Fruit fly (Drosophila melanogaster) whole organism, embryonic: ENCODE results near the gene CG3632.
A peak's percentile ranks its signal among the peaks of the same experiment; 100 is the strongest.

ENCODE experiments used
- CG10147 ChIP-seq: fragments of 200-800 bp; sonication (Bioruptor generic); optimal IDR thresholded peaks from 2 replicates; lab custom pipeline; 2019; ENCODE audit warnings: missing biosample characterization, mild to moderate bottlenecking, missing genetic modification characterization, moderate library complexity
- CG13624 ChIP-seq: fragments of 200-800 bp; sonication (Bioruptor generic); optimal IDR thresholded peaks from 2 replicates; lab custom pipeline; 2016; ENCODE audit warnings: missing biosample characterization, missing genetic modification characterization
- CG3281 ChIP-seq: fragments of 200-800 bp; sonication (Bioruptor generic); optimal IDR thresholded peaks from 3 replicates; lab custom pipeline; 2017; ENCODE audit warnings: missing biosample characterization, mild to moderate bottlenecking, missing genetic modification characterization
- CG34224 ChIP-seq: fragments of 200-800 bp; sonication (Bioruptor generic); IDR thresholded peaks from 3 replicates; pipeline ENCODE4 v1.3.6; 2022; ENCODE audit warnings: missing biosample characterization, missing genetic modification characterization; ENCODE audit not compliant: partially characterized antibody
- CG3995 ChIP-seq: fragments of 200-800 bp; sonication (Bioruptor generic); optimal IDR thresholded peaks from 3 replicates; lab custom pipeline; 2016; ENCODE audit warnings: missing biosample characterization, missing genetic modification characterization
- CG4404 ChIP-seq: fragments of 200-800 bp; sonication (Bioruptor generic); IDR thresholded peaks from 2 replicates; pipeline ENCODE4 v1.3.6; 2022; ENCODE audit warnings: missing biosample characterization, missing genetic modification characterization
- CG6689 ChIP-seq: fragments of 200-800 bp; sonication (Bioruptor generic); IDR thresholded peaks from 2 replicates; pipeline ENCODE4 v1.3.6; 2022; ENCODE audit warnings: missing biosample characterization, missing genetic modification characterization
- CG7556 ChIP-seq: fragments of 200-800 bp; sonication (Bioruptor generic); optimal IDR thresholded peaks from 2 replicates; lab custom pipeline; 2017; ENCODE audit warnings: missing biosample characterization, mild to moderate bottlenecking, missing genetic modification characterization
- CG9727 ChIP-seq: fragments of 200-800 bp; sonication (Bioruptor generic); optimal IDR thresholded peaks from 3 replicates; lab custom pipeline; 2017; ENCODE audit warnings: missing biosample characterization, mild to moderate bottlenecking, missing genetic modification characterization
- CrebB ChIP-seq: fragments of 200-800 bp; sonication (Bioruptor generic); optimal IDR thresholded peaks from 3 replicates; lab custom pipeline; 2018; ENCODE audit warnings: missing biosample characterization, mild to moderate bottlenecking, missing genetic modification characterization
- Doc2 ChIP-seq: fragments of 200-800 bp; sonication (Bioruptor generic); IDR thresholded peaks from 2 replicates; pipeline ENCODE4 v1.3.6; 2022; ENCODE audit warnings: missing biosample characterization, missing genetic modification characterization
- Doc3 ChIP-seq: fragments of 200-800 bp; sonication (Bioruptor generic); IDR thresholded peaks from 3 replicates; pipeline ENCODE4 v1.3.6; 2022; ENCODE audit warnings: missing biosample characterization, missing genetic modification characterization; ENCODE audit not compliant: partially characterized antibody
- Drgx ChIP-seq: fragments of 200-800 bp; sonication (Bioruptor generic); IDR thresholded peaks from 2 replicates; pipeline ENCODE4 v1.3.6; 2022; ENCODE audit warnings: missing biosample characterization, missing genetic modification characterization
- ERR ChIP-seq: fragments of 200-800 bp; sonication (Bioruptor generic); optimal IDR thresholded peaks from 2 replicates; lab custom pipeline; 2016; ENCODE audit warnings: missing biosample characterization, missing genetic modification characterization
- H2.0 ChIP-seq: fragments of 200-800 bp; sonication (Bioruptor generic); IDR thresholded peaks from 2 replicates; pipeline ENCODE4 v1.3.6; 2022; ENCODE audit warnings: missing biosample characterization, missing genetic modification characterization
- HLH4C ChIP-seq: fragments of 200-800 bp; sonication (Bioruptor generic); IDR thresholded peaks from 3 replicates; pipeline ENCODE4 v1.3.6; 2022; ENCODE audit warnings: missing biosample characterization, missing genetic modification characterization; ENCODE audit not compliant: partially characterized antibody
- Hand ChIP-seq: fragments of 200-800 bp; sonication (Bioruptor generic); optimal IDR thresholded peaks from 2 replicates; lab custom pipeline; 2017; ENCODE audit warnings: mild to moderate bottlenecking, missing biosample characterization, missing genetic modification reagents, missing genetic modification characterization
- MBD-R2 ChIP-seq: fragments of 200-800 bp; sonication (Bioruptor generic); IDR thresholded peaks from 2 replicates; pipeline ENCODE4 v1.3.6; 2022; ENCODE audit warnings: missing biosample characterization, missing genetic modification characterization
- Meics ChIP-seq: fragments of 200-800 bp; sonication (Bioruptor generic); optimal IDR thresholded peaks from 2 replicates; lab custom pipeline; 2017; ENCODE audit warnings: missing biosample characterization, mild to moderate bottlenecking, missing genetic modification characterization
- Myb ChIP-seq: fragments of 200-800 bp; sonication (Bioruptor generic); optimal IDR thresholded peaks from 2 replicates; lab custom pipeline; 2016; ENCODE audit warnings: missing biosample characterization, missing genetic modification characterization
- Nf-YA ChIP-seq: fragments of 200-800 bp; sonication (Bioruptor generic); IDR thresholded peaks from 2 replicates; pipeline ENCODE4 v1.3.6; 2022; ENCODE audit warnings: missing biosample characterization, missing genetic modification characterization
- Nf-YB ChIP-seq: fragments of 200-800 bp; sonication (Bioruptor generic); optimal IDR thresholded peaks from 3 replicates; lab custom pipeline; 2019; ENCODE audit warnings: missing biosample characterization, mild to moderate bottlenecking, missing genetic modification characterization, moderate library complexity
- Oli ChIP-seq: fragments of 200-800 bp; sonication (Bioruptor generic); optimal IDR thresholded peaks from 2 replicates; lab custom pipeline; 2018; ENCODE audit warnings: missing biosample characterization, mild to moderate bottlenecking, missing genetic modification characterization, moderate library complexity
- Taf1 ChIP-seq: fragments of 200-800 bp; sonication (Bioruptor generic); IDR thresholded peaks from 2 replicates; pipeline ENCODE4 v1.3.6; 2022; ENCODE audit warnings: missing biosample characterization, missing genetic modification characterization
- caup ChIP-seq: fragments of 200-800 bp; sonication (Bioruptor generic); optimal IDR thresholded peaks from 3 replicates; lab custom pipeline; 2017; ENCODE audit warnings: missing biosample characterization, mild to moderate bottlenecking, missing genetic modification characterization, moderate library complexity; ENCODE audit not compliant: severe bottlenecking
- chn ChIP-seq: fragments of 200-800 bp; sonication (Bioruptor generic); optimal IDR thresholded peaks from 2 replicates; lab custom pipeline; 2016; ENCODE audit warnings: missing biosample characterization, missing genetic modification characterization
- crc ChIP-seq: fragments of 200-800 bp; sonication (Bioruptor generic); optimal IDR thresholded peaks from 2 replicates; lab custom pipeline; 2016; ENCODE audit warnings: missing biosample characterization, missing genetic modification characterization
- dmrt11E ChIP-seq: fragments of 200-800 bp; sonication (Bioruptor generic); optimal IDR thresholded peaks from 3 replicates; lab custom pipeline; 2018; ENCODE audit warnings: missing biosample characterization, mild to moderate bottlenecking, missing genetic modification characterization, moderate library complexity
- dpn ChIP-seq, 2 experiments: fragments of 200-800 bp; sonication (Bioruptor generic); optimal IDR thresholded peaks; 3 replicates each; lab custom pipeline; 2016; ENCODE audit warnings: missing biosample characterization in 2 of 2, missing genetic modification characterization in 2 of 2
- eve ChIP-seq, 2 experiments: fragments of >200 bp; optimal IDR thresholded peaks; 2 replicates each; lab custom pipeline; 2017; ENCODE audit warnings: missing biosample characterization in 2 of 2, missing genetic modification characterization in 2 of 2
- ewg ChIP-seq: fragments of 200-800 bp; sonication (Bioruptor generic); optimal IDR thresholded peaks from 3 replicates; lab custom pipeline; 2017; ENCODE audit warnings: mild to moderate bottlenecking, missing biosample characterization, missing genetic modification reagents, missing genetic modification characterization
- gce ChIP-seq: fragments of 200-800 bp; sonication (Bioruptor generic); IDR thresholded peaks from 3 replicates; pipeline ENCODE4 v1.3.6; 2022; ENCODE audit warnings: missing biosample characterization, missing genetic modification characterization
- gcm ChIP-seq: fragments of 200-800 bp; sonication (Bioruptor generic); optimal IDR thresholded peaks from 2 replicates; lab custom pipeline; 2019; ENCODE audit warnings: missing biosample characterization, mild to moderate bottlenecking, missing genetic modification characterization, moderate library complexity
- lab ChIP-seq: fragments of 200-800 bp; sonication (Bioruptor generic); optimal IDR thresholded peaks from 3 replicates; lab custom pipeline; 2017; ENCODE audit warnings: missing biosample characterization, missing genetic modification characterization, mild to moderate bottlenecking, moderate library complexity, missing genetic modification reagents
- lbe ChIP-seq: fragments of 200-800 bp; sonication (Bioruptor generic); optimal IDR thresholded peaks from 2 replicates; lab custom pipeline; 2016; ENCODE audit warnings: missing biosample characterization, mild to moderate bottlenecking, missing genetic modification characterization
- mam ChIP-seq: fragments of 200-800 bp; sonication (Bioruptor generic); optimal IDR thresholded peaks from 3 replicates; lab custom pipeline; 2016; ENCODE audit warnings: missing biosample characterization, missing genetic modification characterization
- mirr ChIP-seq: fragments of 200-800 bp; sonication (Bioruptor generic); optimal IDR thresholded peaks from 3 replicates; lab custom pipeline; 2018; ENCODE audit warnings: missing biosample characterization, mild to moderate bottlenecking, missing genetic modification characterization
- nau ChIP-seq: fragments of 200-800 bp; sonication (Bioruptor generic); optimal IDR thresholded peaks from 3 replicates; lab custom pipeline; 2017; ENCODE audit warnings: missing biosample characterization, mild to moderate bottlenecking, missing genetic modification characterization, missing genetic modification reagents
- pan ChIP-seq, 4 experiments: fragments of >200 bp in 3 of 4; fragments of 200-800 bp in 1 of 4; sonication (Bioruptor generic) in 1 of 4; optimal IDR thresholded peaks in 3 of 4; IDR thresholded peaks in 1 of 4; 2 replicates each; pipeline versions ENCODE4 v1.3.6 to Lab custom; 2017 to 2022; ENCODE audit warnings: missing biosample characterization in 2 of 4, missing genetic modification characterization in 2 of 4, mixed read lengths in 1 of 4
- prd ChIP-seq, 3 experiments: fragments of >200 bp in 2 of 3; fragments of 200-800 bp in 1 of 3; sonication (Bioruptor generic) in 1 of 3; optimal IDR thresholded peaks in 2 of 3; IDR thresholded peaks in 1 of 3; 2 replicates in 2 of 3; 3 replicates in 1 of 3; pipeline versions ENCODE4 v1.3.6 to Lab custom; 2017 to 2022; ENCODE audit warnings: missing biosample characterization in 1 of 3, missing genetic modification characterization in 1 of 3
- slbo ChIP-seq: fragments of 200-800 bp; sonication (Bioruptor generic); IDR thresholded peaks from 2 replicates; pipeline ENCODE4 v1.3.6; 2022; ENCODE audit warnings: missing biosample characterization, missing genetic modification characterization
- slou ChIP-seq: fragments of 200-800 bp; sonication (Bioruptor generic); optimal IDR thresholded peaks from 3 replicates; lab custom pipeline; 2016; ENCODE audit warnings: missing biosample characterization, missing genetic modification characterization
- sna ChIP-seq: fragments of 200-800 bp; sonication (Bioruptor generic); IDR thresholded peaks from 2 replicates; pipeline ENCODE4 v1.3.6; 2022; ENCODE audit warnings: missing biosample characterization, missing genetic modification characterization; ENCODE audit not compliant: partially characterized antibody
- usp ChIP-seq: fragments of >200 bp; optimal IDR thresholded peaks from 2 replicates; lab custom pipeline; 2017; ENCODE audit warnings: missing biosample characterization, missing genetic modification characterization
- wek ChIP-seq: fragments of 200-800 bp; sonication (Bioruptor generic); optimal IDR thresholded peaks from 3 replicates; lab custom pipeline; 2018; ENCODE audit warnings: missing biosample characterization, mild to moderate bottlenecking, missing genetic modification characterization, moderate library complexity

CG3632 gene

DNA sequence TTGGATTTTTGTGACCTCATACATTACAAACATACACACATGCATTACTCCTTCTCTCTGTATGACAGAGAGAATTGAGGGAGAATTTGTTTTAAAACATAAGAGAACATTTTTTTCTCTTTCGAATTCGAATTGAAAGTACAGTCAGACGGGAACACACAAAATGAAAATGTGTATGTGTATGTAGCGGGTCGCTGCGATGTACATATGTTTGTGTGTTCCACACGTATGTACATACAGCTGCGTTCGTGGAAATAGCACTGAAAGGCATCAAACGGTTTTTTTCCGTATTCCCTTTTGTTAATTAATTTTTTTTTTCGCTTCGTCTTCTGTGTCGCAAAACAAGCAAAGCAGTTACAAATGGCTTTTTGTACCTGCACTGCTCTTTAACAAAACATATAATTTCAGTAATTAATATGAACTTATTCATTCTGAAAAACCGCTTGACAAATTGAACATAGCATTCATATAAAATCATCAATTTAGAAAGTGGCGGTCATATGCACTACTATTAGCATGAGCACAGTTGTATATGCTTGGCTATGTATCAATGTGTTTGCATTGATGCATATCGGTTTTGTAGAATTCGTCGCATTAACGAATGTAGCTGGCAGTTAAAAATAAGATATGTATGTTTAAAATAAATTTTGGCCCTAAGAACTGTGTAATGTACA lies 36.3 kb downstream of the CG3632 start (continued):
- TF ChIP-seq gce (GFP tag; lab: Robert Waterston, UW) (peak; percentile 73; the same call in 1 of the 3 replicates), nau (GFP tag; lab: Kevin White, UChicago) (peak; percentile 95), CG3995 (GFP tag; lab: Kevin White, UChicago) (peak; percentile 69), CG9727 (GFP tag; lab: Kevin White, UChicago) (peak; percentile 98), CG10147 (GFP tag; lab: Kevin White, UChicago) (peak; percentile 98), H2.0 (GFP tag; lab: Robert Waterston, UW) (peak; percentile 79), CG34224 (GFP tag; lab: Robert Waterston, UW) (no peak), Oli (peak; percentile 98), CG7556 (GFP tag; lab: Kevin White, UChicago) (peak; percentile 99), lbe (GFP tag; lab: Kevin White, UChicago) (peak; percentile 89), wek (GFP tag; lab: Kevin White, UChicago) (peak; percentile 84), caup (GFP tag; lab: Kevin White, UChicago) (peak; percentile 95), MBD-R2 (GFP tag; lab: Robert Waterston, UW) (peak; percentile 74; the same call in 1 of the 2 replicates)

DNA sequence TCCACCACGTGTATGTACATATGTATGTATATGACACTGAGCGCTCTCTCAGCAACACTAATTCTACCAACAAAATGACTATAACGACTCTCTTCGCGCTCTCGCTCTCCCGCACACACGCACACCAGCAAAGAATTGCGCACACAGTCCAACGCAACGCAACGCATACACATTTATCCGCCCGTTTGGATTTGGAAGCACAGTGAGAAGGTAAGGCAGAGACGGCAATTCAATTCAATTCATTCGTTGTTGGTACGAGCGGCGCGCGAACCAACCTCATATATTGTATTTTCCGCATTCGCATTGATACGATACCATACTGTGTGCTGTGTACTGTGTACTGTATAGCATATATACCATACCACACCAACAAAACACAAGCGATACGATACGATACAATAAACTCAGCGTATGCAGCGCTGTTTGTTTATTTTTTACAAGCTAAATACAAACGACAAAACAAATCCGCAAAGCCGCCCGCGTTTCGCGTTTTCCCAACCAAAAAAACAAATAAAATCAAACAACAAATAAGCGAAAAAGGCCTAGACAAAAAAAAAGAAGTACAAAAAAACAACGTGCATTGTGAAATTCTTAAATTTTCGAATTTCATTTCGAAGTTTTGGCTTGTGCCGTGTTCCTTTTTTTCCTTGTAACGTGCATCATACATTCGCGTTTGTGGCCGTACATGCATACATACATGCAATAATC lies 37.1 kb downstream of the CG3632 start, which contains the start of the genes CG9921 and Dsp1:
TSS of gene CG9921 (minus strand) at position 167 of the 708 bp plus-strand sequence.
TSS of gene Dsp1 (plus strand) at position 179 of the 708 bp plus-strand sequence.
- no peak for TF ChIP-seq prd (optimal IDR thresholded peaks at IDR 0.05; lab: Kevin White, UChicago)
- TF ChIP-seq prd (GFP tag; IDR thresholded peaks at IDR 0.05; lab: Robert Waterston, UW) = 0 out of 3 replicates have a peak, but pooled peaks have one; percentile 10
- no peak for TF ChIP-seq Meics (GFP tag; lab: Kevin White, UChicago)
- TF ChIP-seq lab (GFP tag; lab: Kevin White, UChicago) = peak; percentile 0
- TF ChIP-seq Nf-YB (GFP tag; lab: Kevin White, UChicago) = no peak
- TF ChIP-seq pan (optimal IDR thresholded peaks at IDR 0.05; lab: Kevin White, UChicago) = no peak
- no peak for TF ChIP-seq pan (GFP tag; optimal IDR thresholded peaks at IDR 0.05 in 1 of 2, IDR thresholded peaks at IDR 0.05 in 1 of 2)
- TF ChIP-seq eve (GFP tag; optimal IDR thresholded peaks at IDR 0.05; lab: Kevin White, UChicago) = peak in 1 of 2 experiments; percentile 56
- TF ChIP-seq sna (GFP tag; lab: Robert Waterston, UW) = no peak
- peak; percentile 13 for TF ChIP-seq CG3281 (GFP tag; lab: Kevin White, UChicago)
- no peak for TF ChIP-seq Myb
- TF ChIP-seq Nf-YA (GFP tag; lab: Robert Waterston, UW) = no peak
- TF ChIP-seq mirr (GFP tag; lab: Kevin White, UChicago) = no peak
- no peak for TF ChIP-seq dpn (GFP tag; optimal IDR thresholded peaks at IDR 0.05; lab: Kevin White, UChicago)
- TF ChIP-seq HLH4C (GFP tag; lab: Robert Waterston, UW) = no peak
- TF ChIP-seq crc (GFP tag; lab: Kevin White, UChicago) = no peak
- TF ChIP-seq CG13624 (GFP tag; lab: Kevin White, UChicago) = peak; percentile 33
- TF ChIP-seq slou (GFP tag; lab: Kevin White, UChicago) = no peak
- peak; percentile 17; the same call in 1 of the 2 replicates for TF ChIP-seq CG6689
- TF ChIP-seq Doc3 (GFP tag; lab: Robert Waterston, UW) = no peak
- TF ChIP-seq chn = no peak
- peak; percentile 8; the same call in 1 of the 2 replicates for TF ChIP-seq Drgx (GFP tag; lab: Robert Waterston, UW)
- TF ChIP-seq Hand (GFP tag; lab: Kevin White, UChicago) = peak; percentile 18
- TF ChIP-seq usp (GFP tag; lab: Kevin White, UChicago) = no peak
- peak; percentile 38 for TF ChIP-seq CrebB (tag; lab: Kevin White, UChicago)
- no peak for TF ChIP-seq Doc2 (GFP tag; lab: Robert Waterston, UW)
- TF ChIP-seq gcm (GFP tag; lab: Kevin White, UChicago) = no peak
- TF ChIP-seq dmrt11E (tag; lab: Kevin White, UChicago) = no peak
- TF ChIP-seq Taf1 = peak; percentile 26; the same call in 1 of the 2 replicates
- no peak for TF ChIP-seq ewg (GFP tag; lab: Kevin White, UChicago)
- no peak for TF ChIP-seq slbo (GFP tag; lab: Robert Waterston, UW)
- TF ChIP-seq CG4404 (GFP tag; lab: Robert Waterston, UW) = no peak
- TF ChIP-seq mam = no peak
- TF ChIP-seq MBD-R2 (GFP tag; lab: Robert Waterston, UW) = no peak
- no peak for TF ChIP-seq ERR (GFP tag; lab: Kevin White, UChicago)
